Worm (Caenorhabditis elegans) whole organism, L4 larva: ENCODE data around the gene F20E11.18.

ENCODE experiments used
- F44E2.7 ChIP-seq: fragments of 200-800 bp; sonication (Bioruptor generic); IDR thresholded peaks from 2 replicates; pipeline ENCODE4 v2.1.2; 2022; ENCODE audit warnings: missing genetic modification characterization, missing compliant biosample characterization
- ZK546.5 ChIP-seq, 2 experiments: sonication (generic microtip); optimal IDR thresholded peaks; 2 replicates each; lab custom pipeline; 2017; ENCODE audit warnings: missing biosample characterization in 2 of 2, missing genetic modification characterization in 2 of 2
- ces-1 ChIP-seq: fragments of 150-350 bp; sonication (generic microtip); optimal IDR thresholded peaks from 4 replicates; lab custom pipeline; 2014; ENCODE audit warnings: missing biosample characterization, missing genetic modification reagents, missing genetic modification characterization
- lin-15B ChIP-seq: fragments of 150-350 bp; sonication (generic microtip); optimal IDR thresholded peaks from 3 replicates; lab custom pipeline; 2014; ENCODE audit warnings: missing biosample characterization, missing genetic modification characterization
- lin-39 ChIP-seq: fragments of 150-350 bp; optimal IDR thresholded peaks from 2 replicates; lab custom pipeline; 2014; ENCODE audit warnings: missing biosample characterization, missing genetic modification reagents, missing genetic modification characterization
- madf-9 ChIP-seq: fragments of 200-800 bp; sonication (Bioruptor generic); conservative IDR thresholded peaks from 2 replicates; pipeline ENCODE4 v1.3.6; 2022; ENCODE audit warnings: missing genetic modification reagents, missing genetic modification characterization, missing compliant biosample characterization
- mdl-1 ChIP-seq, 2 experiments: fragments of 150-350 bp in 1 of 2; sonication (generic microtip) in 1 of 2; optimal IDR thresholded peaks; 2 replicates each; lab custom pipeline; 2014 to 2017; ENCODE audit warnings: missing biosample characterization in 2 of 2, missing genetic modification characterization in 2 of 2
- nhr-10 ChIP-seq: fragments of 150-350 bp; optimal IDR thresholded peaks from 2 replicates; lab custom pipeline; 2014; ENCODE audit warnings: missing biosample characterization, missing genetic modification characterization
- nhr-28 ChIP-seq: fragments of 150-350 bp; optimal IDR thresholded peaks from 2 replicates; lab custom pipeline; 2014; ENCODE audit warnings: missing biosample characterization, missing genetic modification characterization
- pqm-1 ChIP-seq: sonication (generic microtip); optimal IDR thresholded peaks from 2 replicates; lab custom pipeline; 2017; ENCODE audit warnings: missing biosample characterization, missing genetic modification characterization
- skn-1 ChIP-seq: fragments of 150-350 bp; optimal IDR thresholded peaks from 2 replicates; lab custom pipeline; 2014; ENCODE audit warnings: missing biosample characterization, missing genetic modification characterization

- TF ChIP-seq nhr-10 (tag; lab: Kevin White, UChicago) (no peak), ZK546.5 (tag; optimal IDR thresholded peaks at IDR 0.05; lab: Kevin White, UChicago) (no peak), pqm-1 (tag; lab: Kevin White, UChicago) (no peak), lin-15B (no peak), nhr-28 (tag; lab: Kevin White, UChicago) (no peak), lin-39 (tag; lab: Kevin White, UChicago) (no peak), madf-9 (no peak), mdl-1 (tag; optimal IDR thresholded peaks at IDR 0.05; lab: Kevin White, UChicago) (no peak), F44E2.7 (no peak), skn-1 (tag; lab: Kevin White, UChicago) (no peak), ces-1 (GFP tag; lab: Kevin White, UChicago) (no peak)
These were observed 21.7 kb upstream of the F20E11.18 start, which contains the start of gene str-200 for ce11 chrV:17458069-17458468.
